Worm (Caenorhabditis elegans): ENCODE measurements around the gene AH9.3.

Gene AH9.3

ce11 chrX:2287092-2287491 lies 26.2 kb upstream of the AH9.3 start, which contains the start of gene sav-1:
TSS of gene sav-1 (minus strand) at chrX:2287192.
- no peak for TF ChIP-seq pros-1 (tag; optimal IDR thresholded peaks at IDR 0.05)
- TF ChIP-seq ama-1 (optimal IDR thresholded peaks at IDR 0.05): no peak
- TF ChIP-seq Y22D7AL.16 (tag; optimal IDR thresholded peaks at IDR 0.05): no peak
- TF ChIP-seq nhr-11 (tag; optimal IDR thresholded peaks at IDR 0.05): no peak
- TF ChIP-seq fax-1 (tag; optimal IDR thresholded peaks at IDR 0.05): no peak
- no peak for TF ChIP-seq elt-4 (tag; optimal IDR thresholded peaks at IDR 0.05)
- TF ChIP-seq syd-9 (tag; optimal IDR thresholded peaks at IDR 0.05): no peak
- TF ChIP-seq odd-2 (tag; optimal IDR thresholded peaks at IDR 0.05): no peak
- no peak for TF ChIP-seq ceh-24 (tag; optimal IDR thresholded peaks at IDR 0.05)
- TF ChIP-seq unc-86 (tag; optimal IDR thresholded peaks at IDR 0.05): no peak
- TF ChIP-seq che-1 (tag; optimal IDR thresholded peaks at IDR 0.05): no peak
- TF ChIP-seq hlh-30 (tag; optimal IDR thresholded peaks at IDR 0.05; ENCODE audit: insufficient read depth): no peak
- no peak for TF ChIP-seq pha-2 (tag; optimal IDR thresholded peaks at IDR 0.05)
- TF ChIP-seq ets-4 (tag; optimal IDR thresholded peaks at IDR 0.05): no peak
- no peak for TF ChIP-seq ceh-6 (GFP tag; optimal IDR thresholded peaks at IDR 0.05)
- no peak for TF ChIP-seq ceh-30 (tag; optimal IDR thresholded peaks at IDR 0.05)
- no peak for TF ChIP-seq mec-3 (tag; optimal IDR thresholded peaks at IDR 0.05; ENCODE audit: borderline replicate concordance)
- TF ChIP-seq fkh-6 (tag; optimal IDR thresholded peaks at IDR 0.05): no peak

- TF ChIP-seq pros-1 (tag; optimal IDR thresholded peaks at IDR 0.05) (no peak), fkh-10 (GFP tag; optimal IDR thresholded peaks at IDR 0.05) (no peak), ceh-2 (tag; optimal IDR thresholded peaks at IDR 0.05) (no peak), ceh-6 (GFP tag; optimal IDR thresholded peaks at IDR 0.05) (no peak), fkh-6 (tag; optimal IDR thresholded peaks at IDR 0.05) (no peak), elt-2 (tag; optimal IDR thresholded peaks at IDR 0.05) (no peak), ztf-16 (tag; optimal IDR thresholded peaks at IDR 0.05) (no peak), sdc-2 (tag; optimal IDR thresholded peaks at IDR 0.05) (no peak), ahr-1 (tag; optimal IDR thresholded peaks at IDR 0.05) (no peak), hlh-15 (tag; optimal IDR thresholded peaks at IDR 0.05) (no peak)
Measured at ce11 chrX:2276000-2276399, 15.1 kb upstream of the AH9.3 start.

ce11 chrX:2274237-2274636 lies 13.3 kb upstream of the AH9.3 start, which contains the start of gene AH9.4:
TSS of gene AH9.4 (minus strand) at chrX:2274337.
- TF ChIP-seq pha-4 (tag; optimal IDR thresholded peaks at IDR 0.05): no peak
- TF ChIP-seq T23F11.4 (GFP tag; optimal IDR thresholded peaks at IDR 0.05): no peak
- TF ChIP-seq eyg-1 (tag; optimal IDR thresholded peaks at IDR 0.05): no peak
- no peak for TF ChIP-seq sox-4 (tag; optimal IDR thresholded peaks at IDR 0.05)
- no peak for TF ChIP-seq tbx-2 (tag; optimal IDR thresholded peaks at IDR 0.05)
- no peak for TF ChIP-seq unc-86 (tag; optimal IDR thresholded peaks at IDR 0.05)
- TF ChIP-seq ceh-45 (GFP tag; IDR thresholded peaks at IDR 0.05): no peak
- TF ChIP-seq C08G9.2 (tag; optimal IDR thresholded peaks at IDR 0.05): no peak
- no peak for TF ChIP-seq unc-3 (GFP tag; conservative IDR thresholded peaks at IDR 0.05)
- no peak for TF ChIP-seq unc-3 (tag; optimal IDR thresholded peaks at IDR 0.05)
- TF ChIP-seq ceh-14 (tag; optimal IDR thresholded peaks at IDR 0.05): no peak
- TF ChIP-seq pat-9 (tag; optimal IDR thresholded peaks at IDR 0.05): no peak

- TF ChIP-seq unc-42 (tag; optimal IDR thresholded peaks at IDR 0.05): peak; percentile 70
- no peak for TF ChIP-seq sdc-2 (tag; optimal IDR thresholded peaks at IDR 0.05)
- no peak for TF ChIP-seq C08G9.2 (tag; optimal IDR thresholded peaks at IDR 0.05)
- no peak for TF ChIP-seq pha-4 (tag; optimal IDR thresholded peaks at IDR 0.05)
- TF ChIP-seq odd-2 (tag; optimal IDR thresholded peaks at IDR 0.05): no peak
Measured at ce11 chrX:2271429-2271828, 10.5 kb upstream of the AH9.3 start.

ce11 chrX:2267956-2268355 lies 7.1 kb upstream of the AH9.3 start, which contains the start of gene AH9.6:
TSS of gene AH9.6 (minus strand) at chrX:2268138.
- TF ChIP-seq ahr-1 (tag; optimal IDR thresholded peaks at IDR 0.05) (no peak), unc-55 (GFP tag; optimal IDR thresholded peaks at IDR 0.05) (no peak), hlh-8 (tag; optimal IDR thresholded peaks at IDR 0.05) (no peak), ceh-14 (tag; optimal IDR thresholded peaks at IDR 0.05) (no peak), ceh-22 (tag; optimal IDR thresholded peaks at IDR 0.05) (no peak), unc-3 (GFP tag; conservative IDR thresholded peaks at IDR 0.05) (no peak), unc-3 (tag; optimal IDR thresholded peaks at IDR 0.05) (no peak), fax-1 (tag; optimal IDR thresholded peaks at IDR 0.05) (no peak), Y22D7AL.16 (tag; optimal IDR thresholded peaks at IDR 0.05) (no peak), unc-42 (tag; optimal IDR thresholded peaks at IDR 0.05) (no peak)

Data from whole organism, late embryonic.